Worm (Caenorhabditis elegans) whole organism, L4/young adult: Measurements from ENCODE around the gene C34F11.1.

Experiments used
- W03F9.2 ChIP-seq: fragments of 150-350 bp; optimal IDR thresholded peaks from 2 replicates; lab custom pipeline; 2014; ENCODE audit warnings: missing biosample characterization, missing genetic modification characterization
- dao-5 ChIP-seq: sonication (generic microtip); optimal IDR thresholded peaks from 2 replicates; lab custom pipeline; 2016; ENCODE audit warnings: missing genotype, missing genetic modification characterization, moderate library complexity, missing compliant biosample characterization
- him-1 ChIP-seq: sonication (generic microtip); optimal IDR thresholded peaks from 2 replicates; lab custom pipeline; 2016; ENCODE audit warnings: missing genotype, missing genetic modification reagents, missing genetic modification characterization, missing compliant biosample characterization

- TF ChIP-seq dao-5: no peak
- TF ChIP-seq him-1 (tag; lab: Kevin White, UChicago): no peak
- no peak for TF ChIP-seq W03F9.2 (tag; lab: Kevin White, UChicago)
These were observed 9.8 kb upstream of the C34F11.1 start, which contains the start of gene ampd-1 for ce11 chrII:5202930-5203329.
